In the genomic region with DNA sequence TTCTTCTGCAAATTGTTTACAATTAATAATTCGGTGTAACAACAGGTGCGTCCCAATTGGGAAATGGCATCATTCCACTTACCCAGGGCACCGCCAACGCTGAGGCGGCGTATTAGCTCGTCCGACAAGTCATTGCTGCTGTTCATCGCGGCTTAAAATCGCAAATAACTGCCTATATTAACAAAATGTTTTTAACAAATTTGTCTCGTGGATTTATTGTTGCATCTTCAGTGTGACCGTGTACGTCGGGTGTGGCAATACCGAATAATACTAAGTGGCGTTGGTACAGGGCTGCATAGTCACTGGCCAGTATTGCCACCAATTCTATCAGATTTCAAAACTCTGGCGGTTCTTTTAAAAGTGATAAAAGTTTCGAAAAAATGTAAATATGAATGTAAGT, we compare ENCODE assay signal across 1 fruit fly cellular context.
A peak's percentile ranks its signal among the peaks of the same experiment; 100 is the strongest.
TF ChIP-seq lines count a peak whose summit lies in the region.

Gene Ets97D, minus strand, starts transcription at position 272 of the 400 bp plus-strand sequence.

TF ChIP-seq in whole organism, embryonic, 481 proteins besides CTCF, POLR2A, EP300 and RAD21 (continued from another document and continues in another):
- TF ChIP-seq ap (GFP tag; IDR thresholded peaks at IDR 0.05; lab: Robert Waterston, UW) (no peak), B-H2 (GFP tag; optimal IDR thresholded peaks at IDR 0.05; lab: Kevin White, UChicago) (peak; percentile 25), CG43689 (GFP tag; IDR thresholded peaks at IDR 0.05; lab: Robert Waterston, UW) (no peak), jumu (GFP tag; optimal IDR thresholded peaks at IDR 0.05; lab: Kevin White, UChicago) (no peak), CG13424 (tag; optimal IDR thresholded peaks at IDR 0.05; lab: Kevin White, UChicago) (no peak), cg (GFP tag; optimal IDR thresholded peaks at IDR 0.05; lab: Kevin White, UChicago) (no peak), CG15269 (tag; optimal IDR thresholded peaks at IDR 0.05; lab: Kevin White, UChicago) (no peak), ttk (GFP tag; IDR thresholded peaks at IDR 0.05; lab: Robert Waterston, UW) (no peak), dimm (GFP tag; IDR thresholded peaks at IDR 0.05; lab: Robert Waterston, UW) (no peak), jigr1 (GFP tag; IDR thresholded peaks at IDR 0.05; lab: Robert Waterston, UW) (no peak), Neu2 (GFP tag; optimal IDR thresholded peaks at IDR 0.05; lab: Kevin White, UChicago; ENCODE audit: borderline replicate concordance) (no peak), Six4 (GFP tag; optimal IDR thresholded peaks at IDR 0.05; lab: Kevin White, UChicago) (no peak), CG33557 (GFP tag; optimal IDR thresholded peaks at IDR 0.05; lab: Kevin White, UChicago) (no peak), Vsx1 (GFP tag; optimal IDR thresholded peaks at IDR 0.05; lab: Kevin White, UChicago) (no peak), Meics (GFP tag; optimal IDR thresholded peaks at IDR 0.05; lab: Kevin White, UChicago) (no peak), aop (GFP tag; IDR thresholded peaks at IDR 0.05; lab: Robert Waterston, UW) (no peak), CG4617 (GFP tag; optimal IDR thresholded peaks at IDR 0.05; lab: Kevin White, UChicago; ENCODE audit: borderline replicate concordance) (peak; percentile 94), CG9437 (GFP tag; optimal IDR thresholded peaks at IDR 0.05; lab: Kevin White, UChicago) (no peak), CG2202 (tag; optimal IDR thresholded peaks at IDR 0.05; lab: Kevin White, UChicago) (no peak), zen2 (GFP tag; IDR thresholded peaks at IDR 0.05; lab: Robert Waterston, UW; ENCODE audit: partially characterized antibody) (no peak), tio (GFP tag; optimal IDR thresholded peaks at IDR 0.05; lab: Kevin White, UChicago) (no peak), NC2β (GFP tag; optimal IDR thresholded peaks at IDR 0.05; lab: Kevin White, UChicago) (peak; percentile 37), pnt (GFP tag; optimal IDR thresholded peaks at IDR 0.05; lab: Kevin White, UChicago) (no peak), CG9797 (GFP tag; optimal IDR thresholded peaks at IDR 0.05; lab: Kevin White, UChicago) (peak; percentile 83), stwl (tag; optimal IDR thresholded peaks at IDR 0.05; lab: Kevin White, UChicago) (peak; percentile 77), grau (tag; optimal IDR thresholded peaks at IDR 0.05; lab: Kevin White, UChicago) (no peak), CG12942 (GFP tag; optimal IDR thresholded peaks at IDR 0.05; lab: Kevin White, UChicago) (no peak), CG3407 (GFP tag; optimal IDR thresholded peaks at IDR 0.05; lab: Kevin White, UChicago) (no peak), pfk (GFP tag; optimal IDR thresholded peaks at IDR 0.05; lab: Kevin White, UChicago) (no peak), wek (GFP tag; optimal IDR thresholded peaks at IDR 0.05; lab: Kevin White, UChicago) (no peak), sna (GFP tag; IDR thresholded peaks at IDR 0.05; lab: Robert Waterston, UW; ENCODE audit: partially characterized antibody) (no peak), Dll (GFP tag; IDR thresholded peaks at IDR 0.05; lab: Robert Waterston, UW; ENCODE audit: partially characterized antibody) (peak; percentile 43; the same call in 2 of the 4 replicates), scrt (GFP tag; optimal IDR thresholded peaks at IDR 0.05; lab: Kevin White, UChicago) (peak; percentile 68), Blimp-1 (GFP tag; optimal IDR thresholded peaks at IDR 0.05; lab: Kevin White, UChicago) (no peak), CG17186 (GFP tag; optimal IDR thresholded peaks at IDR 0.05; lab: Kevin White, UChicago) (peak; percentile 2), CG8281 (tag; optimal IDR thresholded peaks at IDR 0.05; lab: Kevin White, UChicago) (no peak), CG31365 (tag; optimal IDR thresholded peaks at IDR 0.05; lab: Kevin White, UChicago) (no peak), nau (GFP tag; optimal IDR thresholded peaks at IDR 0.05; lab: Kevin White, UChicago) (no peak), tap (tag; optimal IDR thresholded peaks at IDR 0.05; lab: Kevin White, UChicago) (no peak), onecut (GFP tag; IDR thresholded peaks at IDR 0.05; lab: Robert Waterston, UW) (no peak), CG3281 (GFP tag; optimal IDR thresholded peaks at IDR 0.05; lab: Kevin White, UChicago) (no peak), bab2 (GFP tag; optimal IDR thresholded peaks at IDR 0.05; lab: Kevin White, UChicago) (no peak), CG8924 (tag; optimal IDR thresholded peaks at IDR 0.05; lab: Kevin White, UChicago) (peak; percentile 63), BEAF-32 (GFP tag; optimal IDR thresholded peaks at IDR 0.05; lab: Kevin White, UChicago) (peak; percentile 37), gfzf (GFP tag; optimal IDR thresholded peaks at IDR 0.05; lab: Kevin White, UChicago) (peak; percentile 95), trh (GFP tag; optimal IDR thresholded peaks at IDR 0.05; lab: Kevin White, UChicago) (no peak), BtbVII (GFP tag; optimal IDR thresholded peaks at IDR 0.05; lab: Kevin White, UChicago) (no peak), Ada2b (GFP tag; IDR thresholded peaks at IDR 0.05; lab: Robert Waterston, UW) (no peak), CG10431 (GFP tag; optimal IDR thresholded peaks at IDR 0.05; lab: Kevin White, UChicago) (no peak), CG9817 (tag; optimal IDR thresholded peaks at IDR 0.05; lab: Kevin White, UChicago) (no peak), CG17361 (GFP tag; IDR thresholded peaks at IDR 0.05; lab: Robert Waterston, UW) (no peak), Ptx1 (GFP tag; IDR thresholded peaks at IDR 0.05; lab: Robert Waterston, UW) (no peak), CG14710 (tag; optimal IDR thresholded peaks at IDR 0.05; lab: Kevin White, UChicago) (peak; percentile 63), schlank (tag; optimal IDR thresholded peaks at IDR 0.05; lab: Kevin White, UChicago) (no peak), CG7271 (tag; optimal IDR thresholded peaks at IDR 0.05; lab: Kevin White, UChicago) (no peak), HHEX (GFP tag; optimal IDR thresholded peaks at IDR 0.05; lab: Kevin White, UChicago) (no peak), z (GFP tag; IDR thresholded peaks at IDR 0.05; lab: Robert Waterston, UW) (no peak), Pdp1 (GFP tag; optimal IDR thresholded peaks at IDR 0.05; lab: Kevin White, UChicago) (peak in 1 of 2 experiments; percentile 31), luna (GFP tag; optimal IDR thresholded peaks at IDR 0.05; lab: Kevin White, UChicago) (no peak), tna (GFP tag; IDR thresholded peaks at IDR 0.05; lab: Robert Waterston, UW; ENCODE audit: partially characterized antibody) (no peak), sima (GFP tag; optimal IDR thresholded peaks at IDR 0.05; lab: Kevin White, UChicago) (no peak), dmrt99B (tag; optimal IDR thresholded peaks at IDR 0.05; lab: Kevin White, UChicago) (no peak), emc (GFP tag; optimal IDR thresholded peaks at IDR 0.05; lab: Kevin White, UChicago) (no peak), CkIIα-i1 (GFP tag; IDR thresholded peaks at IDR 0.05; lab: Robert Waterston, UW) (no peak), CG10565 (GFP tag; optimal IDR thresholded peaks at IDR 0.05; lab: Kevin White, UChicago) (no peak), CG8089 (GFP tag; optimal IDR thresholded peaks at IDR 0.05; lab: Kevin White, UChicago) (no peak), CG18476 (GFP tag; optimal IDR thresholded peaks at IDR 0.05; lab: Kevin White, UChicago) (no peak), Atf-2 (GFP tag; optimal IDR thresholded peaks at IDR 0.05; lab: Kevin White, UChicago) (no peak), MESR4 (GFP tag; optimal IDR thresholded peaks at IDR 0.05; lab: Kevin White, UChicago) (peak; percentile 61), sens-2 (GFP tag; IDR thresholded peaks at IDR 0.05; lab: Robert Waterston, UW) (no peak), tin (GFP tag; optimal IDR thresholded peaks at IDR 0.05; lab: Kevin White, UChicago) (no peak), tx (GFP tag; optimal IDR thresholded peaks at IDR 0.05; lab: Kevin White, UChicago) (no peak), oc (tag; optimal IDR thresholded peaks at IDR 0.05; lab: Kevin White, UChicago) (no peak), mirr (GFP tag; optimal IDR thresholded peaks at IDR 0.05; lab: Kevin White, UChicago) (no peak), prd (optimal IDR thresholded peaks at IDR 0.05; lab: Kevin White, UChicago) (no peak), prd (GFP tag; IDR thresholded peaks at IDR 0.05; lab: Robert Waterston, UW) (no peak), CG14050 (GFP tag; IDR thresholded peaks at IDR 0.05; lab: Robert Waterston, UW) (no peak), dan (GFP tag; IDR thresholded peaks at IDR 0.05; lab: Robert Waterston, UW) (no peak), sd (tag; optimal IDR thresholded peaks at IDR 0.05; lab: Kevin White, UChicago) (no peak), Ets97D (GFP tag; optimal IDR thresholded peaks at IDR 0.05; lab: Kevin White, UChicago) (peak; percentile 84), CG10274 (GFP tag; optimal IDR thresholded peaks at IDR 0.05; lab: Kevin White, UChicago) (no peak), CG8290 (GFP tag; optimal IDR thresholded peaks at IDR 0.05; lab: Kevin White, UChicago) (no peak), CG8290 (tag; optimal IDR thresholded peaks at IDR 0.05; lab: Kevin White, UChicago) (peak in 1 of 2 experiments; percentile 68), Rx (GFP tag; IDR thresholded peaks at IDR 0.05; lab: Robert Waterston, UW) (no peak), B-H1 (GFP tag; IDR thresholded peaks at IDR 0.05; lab: Robert Waterston, UW) (no peak), Optix (GFP tag; IDR thresholded peaks at IDR 0.05; lab: Robert Waterston, UW) (no peak), CG18619 (GFP tag; optimal IDR thresholded peaks at IDR 0.05; lab: Kevin White, UChicago) (no peak), Eip74EF (GFP tag; optimal IDR thresholded peaks at IDR 0.05; lab: Kevin White, UChicago) (no peak), E2f2 (GFP tag; IDR thresholded peaks at IDR 0.05; lab: Robert Waterston, UW) (peak; percentile 100), NFAT (GFP tag; IDR thresholded peaks at IDR 0.05; lab: Robert Waterston, UW) (no peak), CG3726 (GFP tag; IDR thresholded peaks at IDR 0.05; lab: Robert Waterston, UW) (no peak), CG3065 (GFP tag; optimal IDR thresholded peaks at IDR 0.05; lab: Kevin White, UChicago) (no peak), CG4730 (GFP tag; IDR thresholded peaks at IDR 0.05; lab: Robert Waterston, UW) (no peak), gce (GFP tag; IDR thresholded peaks at IDR 0.05; lab: Robert Waterston, UW) (no peak), rib (GFP tag; IDR thresholded peaks at IDR 0.05; lab: Robert Waterston, UW) (no peak), CG9727 (GFP tag; optimal IDR thresholded peaks at IDR 0.05; lab: Kevin White, UChicago) (no peak), MBD-R2 (GFP tag; IDR thresholded peaks at IDR 0.05; lab: Robert Waterston, UW) (peak; percentile 82), sug (tag; optimal IDR thresholded peaks at IDR 0.05; lab: Kevin White, UChicago) (peak; percentile 15), sr (GFP tag; IDR thresholded peaks at IDR 0.05; lab: Robert Waterston, UW) (no peak), disco-r (GFP tag; optimal IDR thresholded peaks at IDR 0.05; lab: Kevin White, UChicago) (no peak), ase (GFP tag; IDR thresholded peaks at IDR 0.05; lab: Robert Waterston, UW) (no peak), Med (GFP tag; lab: Kevin White, UChicago) (peak; percentile 68), CG12104 (GFP tag; optimal IDR thresholded peaks at IDR 0.05; lab: Kevin White, UChicago) (no peak), bowl (GFP tag; IDR thresholded peaks at IDR 0.05; lab: Robert Waterston, UW) (no peak), Opbp (GFP tag; IDR thresholded peaks at IDR 0.05; lab: Robert Waterston, UW; ENCODE audit: partially characterized antibody) (peak; percentile 59; the same call in 1 of the 3 replicates), vnd (GFP tag; IDR thresholded peaks at IDR 0.05; lab: Robert Waterston, UW; ENCODE audit: partially characterized antibody) (no peak), Lpt (GFP tag; optimal IDR thresholded peaks at IDR 0.05; lab: Kevin White, UChicago) (no peak), trem (tag; optimal IDR thresholded peaks at IDR 0.05; lab: Kevin White, UChicago) (peak; percentile 48), CG4854 (GFP tag; optimal IDR thresholded peaks at IDR 0.05; lab: Kevin White, UChicago) (no peak), CG10959 (GFP tag; IDR thresholded peaks at IDR 0.05; lab: Robert Waterston, UW) (no peak), stc (GFP tag; IDR thresholded peaks at IDR 0.05; lab: Robert Waterston, UW) (no peak), CG33213 (GFP tag; optimal IDR thresholded peaks at IDR 0.05; lab: Kevin White, UChicago) (no peak), CG1233 (GFP tag; optimal IDR thresholded peaks at IDR 0.05; lab: Kevin White, UChicago) (no peak), Chrac-16 (GFP tag; optimal IDR thresholded peaks at IDR 0.05; lab: Kevin White, UChicago) (no peak), ash1 (GFP tag; optimal IDR thresholded peaks at IDR 0.05; lab: Kevin White, UChicago) (no peak), CG13123 (GFP tag; optimal IDR thresholded peaks at IDR 0.05; lab: Kevin White, UChicago) (no peak), cato (GFP tag; optimal IDR thresholded peaks at IDR 0.05; lab: Kevin White, UChicago; ENCODE audit: borderline replicate concordance) (no peak), Oaz (GFP tag; IDR thresholded peaks at IDR 0.05; lab: Robert Waterston, UW) (no peak), kay (GFP tag; optimal IDR thresholded peaks at IDR 0.05; lab: Kevin White, UChicago) (no peak), inv (GFP tag; IDR thresholded peaks at IDR 0.05; lab: Robert Waterston, UW; ENCODE audit: partially characterized antibody) (no peak), CG30020 (tag; optimal IDR thresholded peaks at IDR 0.05; lab: Kevin White, UChicago) (no peak), CG14014 (GFP tag; IDR thresholded peaks at IDR 0.05; lab: Robert Waterston, UW) (no peak), Lhr (GFP tag; optimal IDR thresholded peaks at IDR 0.05; lab: Kevin White, UChicago) (peak; percentile 44), bbx (GFP tag; IDR thresholded peaks at IDR 0.05; lab: Robert Waterston, UW; ENCODE audit: partially characterized antibody) (no peak; the same call in 1 of the 2 replicates), Myb (GFP tag; optimal IDR thresholded peaks at IDR 0.05; lab: Kevin White, UChicago) (peak; percentile 43), slou (GFP tag; optimal IDR thresholded peaks at IDR 0.05; lab: Kevin White, UChicago) (no peak), CG7786 (GFP tag; optimal IDR thresholded peaks at IDR 0.05; lab: Kevin White, UChicago) (no peak), zf30C (GFP tag; optimal IDR thresholded peaks at IDR 0.05; lab: Kevin White, UChicago) (no peak), Rfx (GFP tag; IDR thresholded peaks at IDR 0.05; lab: Robert Waterston, UW) (no peak), Deaf1 (tag; optimal IDR thresholded peaks at IDR 0.05; lab: Kevin White, UChicago) (no peak), peb (GFP tag; IDR thresholded peaks at IDR 0.05; lab: Robert Waterston, UW) (no peak), CG6175 (GFP tag; IDR thresholded peaks at IDR 0.05; lab: Robert Waterston, UW) (no peak), CG1024 (GFP tag; IDR thresholded peaks at IDR 0.05; lab: Robert Waterston, UW) (no peak), bigmax (GFP tag; optimal IDR thresholded peaks at IDR 0.05; lab: Kevin White, UChicago) (no peak)
